Worm (Caenorhabditis elegans) whole organism, L4 larva: ENCODE data around the gene gcy-29.

Experiments used
- ama-1 ChIP-seq: fragments of 150-350 bp; optimal IDR thresholded peaks from 2 replicates; lab custom pipeline; 2014; ENCODE audit warnings: inconsistent platforms, mixed read lengths
- egl-27 ChIP-seq: sonication (generic microtip); optimal IDR thresholded peaks from 3 replicates; lab custom pipeline; 2017; ENCODE audit warnings: missing biosample characterization, missing genetic modification reagents, missing genetic modification characterization
- hlh-11 ChIP-seq: fragments of 200-800 bp; sonication (Bioruptor generic); optimal IDR thresholded peaks from 2 replicates; lab custom pipeline; 2018; ENCODE audit warnings: mild to moderate bottlenecking, missing genetic modification characterization, missing compliant biosample characterization
- lir-3 ChIP-seq: sonication (generic microtip); optimal IDR thresholded peaks from 2 replicates; lab custom pipeline; 2016; ENCODE audit warnings: mild to moderate bottlenecking, missing genetic modification characterization, missing compliant biosample characterization
- mep-1 ChIP-seq: fragments of 150-350 bp; sonication (generic microtip); optimal IDR thresholded peaks from 3 replicates; lab custom pipeline; 2014; ENCODE audit warnings: missing biosample characterization, missing genetic modification characterization
- pqm-1 ChIP-seq: sonication (generic microtip); optimal IDR thresholded peaks from 2 replicates; lab custom pipeline; 2017; ENCODE audit warnings: missing biosample characterization, missing genetic modification characterization
- snpc-4 ChIP-seq: fragments of 150-350 bp; optimal IDR thresholded peaks from 2 replicates; lab custom pipeline; 2014; ENCODE audit warnings: missing biosample characterization, missing genetic modification characterization
- unc-39 ChIP-seq: sonication (generic microtip); optimal IDR thresholded peaks from 2 replicates; lab custom pipeline; 2017; ENCODE audit warnings: missing biosample characterization, missing genetic modification characterization
- vab-7 ChIP-seq: fragments of 200-800 bp; sonication (Bioruptor generic); IDR thresholded peaks from 2 replicates; pipeline ENCODE4 v1.3.6; 2022; ENCODE audit warnings: missing genetic modification reagents, missing genetic modification characterization, missing compliant biosample characterization
- ztf-11 ChIP-seq: fragments of 150-350 bp; optimal IDR thresholded peaks from 2 replicates; lab custom pipeline; 2014; ENCODE audit warnings: missing biosample characterization, missing genetic modification characterization

DNA sequence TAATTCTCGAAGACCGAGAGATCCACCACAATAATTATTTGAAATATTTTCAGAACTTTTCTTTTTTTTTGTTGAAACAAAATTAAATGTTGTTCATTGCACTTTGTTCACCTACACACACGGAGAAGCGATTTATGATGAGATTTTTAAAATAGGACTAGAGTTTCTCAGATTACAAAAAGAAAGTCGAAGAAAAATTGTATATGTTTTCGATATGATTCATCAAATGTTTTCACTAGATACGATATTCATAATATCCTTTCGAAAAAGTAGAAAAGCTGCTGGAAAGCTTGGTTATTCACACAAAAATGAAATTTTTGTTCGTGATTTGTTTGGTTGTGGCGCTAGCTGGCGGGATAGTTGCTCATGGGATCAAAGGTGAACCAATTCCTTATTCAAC is 23.6 kb downstream of the gcy-29 start, which contains the start of gene F57C2.4:
- TF ChIP-seq hlh-11 (tag; lab: Kevin White, UChicago), result no peak
- no peak for TF ChIP-seq unc-39
- TF ChIP-seq mep-1 (tag; lab: Kevin White, UChicago), result no peak
- TF ChIP-seq snpc-4, result no peak
- TF ChIP-seq egl-27 (tag; lab: Kevin White, UChicago), result no peak
- no peak for TF ChIP-seq ama-1 (lab: Kevin White, UChicago)
- no peak for TF ChIP-seq pqm-1 (tag; lab: Kevin White, UChicago)
- no peak for TF ChIP-seq vab-7
- TF ChIP-seq lir-3, result no peak
- TF ChIP-seq ztf-11 (tag; lab: Kevin White, UChicago), result no peak
